Worm (Caenorhabditis elegans): ENCODE measurements around the gene tyr-1.

ce11 chrIII:7872776-7873175 lies 805 bp upstream of the tyr-1 start:
- TF ChIP-seq ama-1 (optimal IDR thresholded peaks at IDR 0.05) (no peak), hmg-4 (GFP tag; optimal IDR thresholded peaks at IDR 0.05) (no peak)
